Worm (Caenorhabditis elegans): Measurements from ENCODE around the gene ZK512.7.

ZK512.7 gene

DNA sequence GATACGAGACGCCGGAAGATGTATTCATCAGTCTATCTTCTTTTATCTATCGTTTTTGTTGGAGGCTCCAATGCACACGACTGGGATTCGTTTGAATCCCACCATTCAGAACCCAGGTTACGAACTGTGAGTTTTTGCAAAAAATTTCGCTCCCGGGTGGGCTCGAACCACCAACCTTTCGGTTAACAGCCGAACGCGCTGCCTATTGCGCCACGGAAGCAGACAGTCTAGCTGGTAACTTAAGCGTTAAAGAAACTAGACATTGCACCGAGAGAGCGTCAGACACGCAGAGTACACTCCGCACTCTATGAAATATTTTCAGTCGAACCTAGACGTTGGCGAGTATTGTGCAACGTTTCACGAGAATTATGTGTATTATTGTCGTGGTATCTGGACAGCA is 34.4 kb downstream of the ZK512.7 start (continued):
- peak; percentile 65 for TF ChIP-seq madf-9 (GFP tag; conservative IDR thresholded peaks at IDR 0.05)
- no peak for TF ChIP-seq ceh-82 (tag; optimal IDR thresholded peaks at IDR 0.05)
- TF ChIP-seq vab-7 (GFP tag; IDR thresholded peaks at IDR 0.05) = peak; percentile 90
- TF ChIP-seq lin-38 (GFP tag; IDR thresholded peaks at IDR 0.05) = peak; percentile 84
- TF ChIP-seq nhr-25 (tag; optimal IDR thresholded peaks at IDR 0.05; ENCODE audit: borderline replicate concordance, insufficient read depth) = no peak
- no peak for TF ChIP-seq skn-1 (tag; optimal IDR thresholded peaks at IDR 0.05)
- TF ChIP-seq lin-29 (GFP tag; IDR thresholded peaks at IDR 0.05) = 0 out of 2 replicates have a peak, but pooled peaks have one; percentile 56
- peak; percentile 57 for TF ChIP-seq unc-130 (GFP tag; optimal IDR thresholded peaks at IDR 0.05)
- peak; percentile 49 for TF ChIP-seq duxl-1 (tag; optimal IDR thresholded peaks at IDR 0.05; ENCODE audit: poor library complexity)
- peak; percentile 68 for TF ChIP-seq ctbp-1 (GFP tag; IDR thresholded peaks at IDR 0.05)
- TF ChIP-seq daf-19 (GFP tag; conservative IDR thresholded peaks at IDR 0.05) = peak; percentile 67; the same call in 1 of the 2 replicates
- TF ChIP-seq aha-1 (tag) = peak; percentile 94
- no peak for TF ChIP-seq lir-3 (tag; optimal IDR thresholded peaks at IDR 0.05)
- peak; percentile 70 for TF ChIP-seq hmg-1.1 (GFP tag; IDR thresholded peaks at IDR 0.05)
- peak; percentile 73 for TF ChIP-seq tra-1 (GFP tag; IDR thresholded peaks at IDR 0.05)
- TF ChIP-seq php-3 (GFP tag; IDR thresholded peaks at IDR 0.05) = no peak
- TF ChIP-seq ceh-32 (tag; optimal IDR thresholded peaks at IDR 0.05; ENCODE audit: poor library complexity) = no peak
- peak; percentile 59 for TF ChIP-seq dmd-6 (GFP tag; IDR thresholded peaks at IDR 0.05)
- peak in 1 of 2 experiments; percentile 92 for TF ChIP-seq unc-62 (GFP tag; optimal IDR thresholded peaks at IDR 0.05 in 1 of 2)
- TF ChIP-seq unc-62 (tag; optimal IDR thresholded peaks at IDR 0.05) = no peak
- no peak for TF ChIP-seq aly-2 (tag; optimal IDR thresholded peaks at IDR 0.05)
- TF ChIP-seq dpl-1 (GFP tag; optimal IDR thresholded peaks at IDR 0.05) = peak; percentile 1
- TF ChIP-seq Y48G9A.11 (GFP tag; IDR thresholded peaks at IDR 0.05) = peak; percentile 82
- TF ChIP-seq Y75B8A.6 (GFP tag; IDR thresholded peaks at IDR 0.05) = no peak
- no peak for TF ChIP-seq fos-1 (tag; optimal IDR thresholded peaks at IDR 0.05)
- peak; percentile 75 for TF ChIP-seq arid-1 (GFP tag; conservative IDR thresholded peaks at IDR 0.05)
- TF ChIP-seq egl-27 (tag; optimal IDR thresholded peaks at IDR 0.05) = no peak
- no peak for TF ChIP-seq F37D6.2 (tag; optimal IDR thresholded peaks at IDR 0.05)
- peak; percentile 37 for TF ChIP-seq nhr-102 (tag; optimal IDR thresholded peaks at IDR 0.05)
- TF ChIP-seq ZK546.5 (tag; optimal IDR thresholded peaks at IDR 0.05) = no peak
- no peak for TF ChIP-seq F49E8.2 (tag; optimal IDR thresholded peaks at IDR 0.05; ENCODE audit: borderline replicate concordance)
- TF ChIP-seq spr-1 (tag; optimal IDR thresholded peaks at IDR 0.05) = peak; percentile 41
- TF ChIP-seq daf-12 (tag; optimal IDR thresholded peaks at IDR 0.05) = no peak
- TF ChIP-seq nhr-6 (tag; optimal IDR thresholded peaks at IDR 0.05) = no peak
- TF ChIP-seq mep-1 (tag; optimal IDR thresholded peaks at IDR 0.05) = no peak
- no peak for TF ChIP-seq unc-39 (tag; optimal IDR thresholded peaks at IDR 0.05)
- TF ChIP-seq nhr-76 (tag; optimal IDR thresholded peaks at IDR 0.05) = no peak
- TF ChIP-seq nhr-28 (tag; optimal IDR thresholded peaks at IDR 0.05) = peak; percentile 17
- TF ChIP-seq pqm-1 (tag; optimal IDR thresholded peaks at IDR 0.05) = no peak
- TF ChIP-seq F26F4.8 (GFP tag; conservative IDR thresholded peaks at IDR 0.05) = peak; percentile 75
- TF ChIP-seq ceh-28 (tag; optimal IDR thresholded peaks at IDR 0.05) = no peak
- peak; percentile 73 for TF ChIP-seq mes-2 (tag; optimal IDR thresholded peaks at IDR 0.05; ENCODE audit: poor library complexity, severe bottlenecking)
- TF ChIP-seq saeg-2 (GFP tag; IDR thresholded peaks at IDR 0.05) = 0 out of 2 replicates have a peak, but pooled peaks have one; percentile 69
- no peak for TF ChIP-seq spr-3 (GFP tag; optimal IDR thresholded peaks at IDR 0.05)
- peak; percentile 77; the same call in 1 of the 2 replicates for TF ChIP-seq Y105C5A.15 (GFP tag; IDR thresholded peaks at IDR 0.05)
- no peak for TF ChIP-seq ama-1 (optimal IDR thresholded peaks at IDR 0.05)
- TF ChIP-seq Y5F2A.4 (GFP tag; optimal IDR thresholded peaks at IDR 0.05) = peak; percentile 26
- TF ChIP-seq nhr-42 (GFP tag; IDR thresholded peaks at IDR 0.05) = no peak
- peak; percentile 20; the same call in 1 of the 2 replicates for TF ChIP-seq set-16 (GFP tag; IDR thresholded peaks at IDR 0.05)
- no peak for TF ChIP-seq pha-4 (GFP tag; IDR thresholded peaks at IDR 0.05)
- TF ChIP-seq pha-4 (tag; optimal IDR thresholded peaks at IDR 0.05) = no peak
- no peak for TF ChIP-seq jun-1 (tag; optimal IDR thresholded peaks at IDR 0.05)

All from whole organism, L4 larva.